Fruit fly (Drosophila melanogaster) whole organism, embryonic: ENCODE results near the gene Mrtf.

ENCODE experiments used
- Atf3 ChIP-seq: fragments of 200-800 bp; sonication (Bioruptor generic); optimal IDR thresholded peaks from 3 replicates; lab custom pipeline; 2016; ENCODE audit warnings: missing biosample characterization, missing genetic modification characterization
- B-H1 ChIP-seq: fragments of 200-800 bp; sonication (Bioruptor generic); IDR thresholded peaks from 3 replicates; pipeline ENCODE4 v1.3.6; 2022; ENCODE audit warnings: missing biosample characterization, missing genetic modification characterization
- BEAF-32 ChIP-seq: fragments of 200-800 bp; sonication (Bioruptor generic); optimal IDR thresholded peaks from 3 replicates; lab custom pipeline; 2017; ENCODE audit warnings: missing biosample characterization, missing genetic modification characterization, mild to moderate bottlenecking, moderate library complexity, missing genetic modification reagents
- Blimp-1 ChIP-seq: fragments of 200-800 bp; sonication (Bioruptor generic); optimal IDR thresholded peaks from 3 replicates; lab custom pipeline; 2018; ENCODE audit warnings: missing biosample characterization, missing genetic modification characterization, mild to moderate bottlenecking, moderate library complexity, missing genetic modification reagents
- CG10979 ChIP-seq: fragments of 200-800 bp; sonication (Bioruptor generic); optimal IDR thresholded peaks from 2 replicates; lab custom pipeline; 2018; ENCODE audit warnings: missing biosample characterization, mild to moderate bottlenecking, missing genetic modification characterization, moderate library complexity
- CG11560 ChIP-seq: fragments of 200-800 bp; sonication (Bioruptor generic); IDR thresholded peaks from 3 replicates; pipeline ENCODE4 v1.3.6; 2022; ENCODE audit warnings: missing biosample characterization, missing genetic modification characterization
- CG12104 ChIP-seq: fragments of 200-800 bp; sonication (Bioruptor generic); optimal IDR thresholded peaks from 3 replicates; lab custom pipeline; 2016; ENCODE audit warnings: missing biosample characterization, missing genetic modification characterization
- CG13296 ChIP-seq: fragments of 200-800 bp; sonication (Bioruptor generic); optimal IDR thresholded peaks from 3 replicates; lab custom pipeline; 2018; ENCODE audit warnings: missing biosample characterization, mild to moderate bottlenecking, missing genetic modification characterization
- CG1602 ChIP-seq: fragments of 200-800 bp; sonication (Bioruptor generic); optimal IDR thresholded peaks from 3 replicates; lab custom pipeline; 2016; ENCODE audit warnings: missing biosample characterization, missing genetic modification characterization
- CG17385 ChIP-seq: fragments of 200-800 bp; sonication (Bioruptor generic); optimal IDR thresholded peaks from 3 replicates; lab custom pipeline; 2018; ENCODE audit warnings: missing biosample characterization, mild to moderate bottlenecking, missing genetic modification characterization
- CG17829 ChIP-seq: fragments of 200-800 bp; optimal IDR thresholded peaks from 2 replicates; lab custom pipeline; 2019; ENCODE audit warnings: missing biosample characterization, mild to moderate bottlenecking, missing genetic modification characterization, moderate library complexity
- CG2120 ChIP-seq: fragments of 200-800 bp; sonication (Bioruptor generic); optimal IDR thresholded peaks from 3 replicates; lab custom pipeline; 2016; ENCODE audit warnings: missing biosample characterization, missing genetic modification characterization
- CG31388 ChIP-seq: fragments of 200-800 bp; sonication (Bioruptor generic); optimal IDR thresholded peaks from 2 replicates; lab custom pipeline; 2016; ENCODE audit warnings: missing biosample characterization, missing genetic modification characterization
- CG4404 ChIP-seq: fragments of 200-800 bp; sonication (Bioruptor generic); IDR thresholded peaks from 2 replicates; pipeline ENCODE4 v1.3.6; 2022; ENCODE audit warnings: missing biosample characterization, missing genetic modification characterization
- CG6654 ChIP-seq: fragments of 200-800 bp; sonication (Bioruptor generic); optimal IDR thresholded peaks from 2 replicates; lab custom pipeline; 2017; ENCODE audit warnings: missing biosample characterization, mild to moderate bottlenecking, missing genetic modification characterization
- CG6689 ChIP-seq: fragments of 200-800 bp; sonication (Bioruptor generic); IDR thresholded peaks from 2 replicates; pipeline ENCODE4 v1.3.6; 2022; ENCODE audit warnings: missing biosample characterization, missing genetic modification characterization
- CG7839 ChIP-seq: fragments of 200-800 bp; sonication (Bioruptor generic); optimal IDR thresholded peaks from 3 replicates; lab custom pipeline; 2018; ENCODE audit warnings: missing biosample characterization, mild to moderate bottlenecking, missing genetic modification characterization, moderate library complexity
- CG8359 ChIP-seq: fragments of 200-800 bp; sonication (Bioruptor generic); optimal IDR thresholded peaks from 2 replicates; lab custom pipeline; 2017; ENCODE audit warnings: missing biosample characterization, mild to moderate bottlenecking, missing genetic modification characterization, borderline replicate concordance
- CG8478 ChIP-seq: fragments of >200 bp; optimal IDR thresholded peaks from 2 replicates; lab custom pipeline; 2018
- CG9876 ChIP-seq: fragments of 200-800 bp; sonication (Bioruptor generic); optimal IDR thresholded peaks from 2 replicates; lab custom pipeline; 2016; ENCODE audit warnings: missing biosample characterization, missing genetic modification characterization
- Camta ChIP-seq: fragments of 200-800 bp; sonication (Bioruptor generic); optimal IDR thresholded peaks from 2 replicates; lab custom pipeline; 2016; ENCODE audit warnings: missing biosample characterization, missing genetic modification characterization
- CoRest ChIP-seq: fragments of 200-800 bp; sonication (Bioruptor generic); optimal IDR thresholded peaks from 3 replicates; lab custom pipeline; 2018; ENCODE audit warnings: missing biosample characterization, mild to moderate bottlenecking, missing genetic modification characterization, moderate library complexity
- Dip2 ChIP-seq: fragments of 200-800 bp; sonication (Bioruptor generic); IDR thresholded peaks from 2 replicates; pipeline ENCODE4 v1.3.6; 2022; ENCODE audit warnings: missing biosample characterization, missing genetic modification characterization
- Dll ChIP-seq: fragments of 200-800 bp; sonication (Bioruptor generic); IDR thresholded peaks from 4 replicates; pipeline ENCODE4 v1.3.6; 2022; ENCODE audit warnings: missing biosample characterization, missing genetic modification characterization; ENCODE audit not compliant: partially characterized antibody
- Fer2 ChIP-seq: fragments of 200-800 bp; sonication (Bioruptor generic); optimal IDR thresholded peaks from 2 replicates; lab custom pipeline; 2018; ENCODE audit warnings: missing biosample characterization, mild to moderate bottlenecking, missing genetic modification characterization, moderate library complexity
- H2.0 ChIP-seq: fragments of 200-800 bp; sonication (Bioruptor generic); IDR thresholded peaks from 2 replicates; pipeline ENCODE4 v1.3.6; 2022; ENCODE audit warnings: missing biosample characterization, missing genetic modification characterization
- HLH4C ChIP-seq: fragments of 200-800 bp; sonication (Bioruptor generic); IDR thresholded peaks from 3 replicates; pipeline ENCODE4 v1.3.6; 2022; ENCODE audit warnings: missing biosample characterization, missing genetic modification characterization; ENCODE audit not compliant: partially characterized antibody
- Mad ChIP-seq: fragments of 200-800 bp; sonication (Bioruptor generic); optimal IDR thresholded peaks from 2 replicates; lab custom pipeline; 2016; ENCODE audit warnings: missing biosample characterization, missing genetic modification characterization
- Mes4 ChIP-seq: fragments of 200-800 bp; sonication (Bioruptor generic); optimal IDR thresholded peaks from 2 replicates; lab custom pipeline; 2016; ENCODE audit warnings: missing biosample characterization, missing genetic modification characterization
- NFAT ChIP-seq: fragments of 200-800 bp; sonication (Bioruptor generic); IDR thresholded peaks from 2 replicates; pipeline ENCODE4 v1.3.6; 2022; ENCODE audit warnings: missing biosample characterization, missing genetic modification characterization
- NK7.1 ChIP-seq: fragments of 200-800 bp; sonication (Bioruptor generic); optimal IDR thresholded peaks from 3 replicates; lab custom pipeline; 2016; ENCODE audit warnings: missing biosample characterization, missing genetic modification characterization
- Oaz ChIP-seq: fragments of 200-800 bp; sonication (Bioruptor generic); IDR thresholded peaks from 2 replicates; pipeline ENCODE4 v1.3.6; 2022; ENCODE audit warnings: missing biosample characterization, missing genetic modification characterization
- Taf1 ChIP-seq: fragments of 200-800 bp; sonication (Bioruptor generic); IDR thresholded peaks from 2 replicates; pipeline ENCODE4 v1.3.6; 2022; ENCODE audit warnings: missing biosample characterization, missing genetic modification characterization
- Usf ChIP-seq: fragments of 200-800 bp; sonication (Bioruptor generic); optimal IDR thresholded peaks from 2 replicates; lab custom pipeline; 2017; ENCODE audit warnings: missing genotype, missing biosample characterization, missing genetic modification characterization
- Xrp1 ChIP-seq: fragments of 200-800 bp; sonication (Bioruptor generic); IDR thresholded peaks from 2 replicates; pipeline ENCODE4 v1.3.6; 2022; ENCODE audit warnings: missing biosample characterization, missing genetic modification characterization
- YL-1 ChIP-seq: fragments of 200-800 bp; sonication (Bioruptor generic); optimal IDR thresholded peaks from 3 replicates; lab custom pipeline; 2017; ENCODE audit warnings: missing biosample characterization, mild to moderate bottlenecking, missing genetic modification characterization
- aop ChIP-seq: fragments of 200-800 bp; sonication (Bioruptor generic); IDR thresholded peaks from 2 replicates; pipeline ENCODE4 v1.3.6; 2022; ENCODE audit warnings: missing biosample characterization, missing genetic modification characterization
- bowl ChIP-seq: fragments of 200-800 bp; sonication (Bioruptor generic); IDR thresholded peaks from 2 replicates; pipeline ENCODE4 v1.3.6; 2022; ENCODE audit warnings: missing biosample characterization, missing genetic modification characterization
- cwo ChIP-seq: fragments of 200-800 bp; sonication (Bioruptor generic); optimal IDR thresholded peaks from 3 replicates; lab custom pipeline; 2017; ENCODE audit warnings: missing biosample characterization, missing genetic modification characterization, mild to moderate bottlenecking, moderate library complexity, missing genetic modification reagents
- danr ChIP-seq: fragments of 200-800 bp; sonication (Bioruptor generic); IDR thresholded peaks from 2 replicates; pipeline ENCODE4 v1.3.6; 2022; ENCODE audit warnings: missing biosample characterization, missing genetic modification characterization
- dati ChIP-seq: fragments of 200-800 bp; sonication (Bioruptor generic); IDR thresholded peaks from 2 replicates; pipeline ENCODE4 v1.3.6; 2022; ENCODE audit warnings: missing biosample characterization, missing genetic modification characterization
- fru ChIP-seq: fragments of >200 bp; optimal IDR thresholded peaks from 2 replicates; lab custom pipeline; 2017
- lmd ChIP-seq: fragments of 200-800 bp; sonication (Bioruptor generic); IDR thresholded peaks from 2 replicates; pipeline ENCODE4 v1.3.6; 2022; ENCODE audit warnings: missing biosample characterization, missing genetic modification characterization
- nau ChIP-seq: fragments of 200-800 bp; sonication (Bioruptor generic); optimal IDR thresholded peaks from 3 replicates; lab custom pipeline; 2017; ENCODE audit warnings: missing biosample characterization, mild to moderate bottlenecking, missing genetic modification characterization, missing genetic modification reagents
- nom ChIP-seq: fragments of 200-800 bp; sonication (Bioruptor generic); optimal IDR thresholded peaks from 2 replicates; lab custom pipeline; 2017; ENCODE audit warnings: missing biosample characterization, missing genetic modification characterization, mild to moderate bottlenecking, moderate library complexity, missing genetic modification reagents
- pho ChIP-seq: fragments of 200-800 bp; sonication (Bioruptor generic); optimal IDR thresholded peaks from 2 replicates; lab custom pipeline; 2016; ENCODE audit warnings: missing biosample characterization, missing genetic modification characterization
- pzg ChIP-seq: fragments of 200-800 bp; sonication (Bioruptor generic); optimal IDR thresholded peaks from 3 replicates; lab custom pipeline; 2018; ENCODE audit warnings: missing biosample characterization, mild to moderate bottlenecking, missing genetic modification characterization, moderate library complexity
- run ChIP-seq: fragments of 200-800 bp; sonication (Bioruptor generic); optimal IDR thresholded peaks from 3 replicates; lab custom pipeline; 2018; ENCODE audit warnings: missing biosample characterization, mild to moderate bottlenecking, missing genetic modification characterization
- so ChIP-seq: fragments of 200-800 bp; sonication (Bioruptor generic); IDR thresholded peaks from 3 replicates; pipeline ENCODE4 v1.3.6; 2022; ENCODE audit warnings: missing biosample characterization, missing genetic modification characterization
- sr ChIP-seq: fragments of 200-800 bp; sonication (Bioruptor generic); IDR thresholded peaks from 3 replicates; pipeline ENCODE4 v1.3.6; 2022; ENCODE audit warnings: missing biosample characterization, missing genetic modification characterization
- unc-4 ChIP-seq: fragments of 200-800 bp; sonication (Bioruptor generic); IDR thresholded peaks from 2 replicates; pipeline ENCODE4 v1.3.6; 2022; ENCODE audit warnings: missing biosample characterization, missing genetic modification characterization; ENCODE audit not compliant: partially characterized antibody

The Mrtf gene

dm6 chr3L:2805956-2806527 lies 39.7 kb upstream of the Mrtf start (continued):
- TF ChIP-seq CG6689 (GFP tag; lab: Robert Waterston, UW) (peak; percentile 90), Dll (GFP tag; lab: Robert Waterston, UW) (no peak), YL-1 (no peak), CG17385 (GFP tag; lab: Kevin White, UChicago) (peak; percentile 23), B-H1 (peak; percentile 83), lmd (GFP tag; lab: Robert Waterston, UW) (peak; percentile 92), CG2120 (GFP tag; lab: Kevin White, UChicago) (peak; percentile 38), Camta (GFP tag; lab: Kevin White, UChicago) (peak; percentile 51), dati (GFP tag; lab: Robert Waterston, UW) (no peak), H2.0 (peak; percentile 78), CG1602 (no peak), Fer2 (peak; percentile 10), CG13296 (peak; percentile 33), unc-4 (GFP tag; lab: Robert Waterston, UW) (no peak), danr (peak; percentile 67), fru (no peak), sr (GFP tag; lab: Robert Waterston, UW) (peak; percentile 67; the same call in 2 of the 3 replicates), Oaz (GFP tag; lab: Robert Waterston, UW) (no peak), CG6654 (peak; percentile 34), pho (GFP tag; lab: Kevin White, UChicago) (no peak), bowl (GFP tag; lab: Robert Waterston, UW) (0 out of 2 replicates have a peak, but pooled peaks have one; percentile 39), CG8359 (GFP tag; lab: Kevin White, UChicago) (peak; percentile 25), CG9876 (no peak), Atf3 (GFP tag; lab: Kevin White, UChicago) (no peak), CG4404 (peak; percentile 75), CG10979 (peak; percentile 77), so (GFP tag; lab: Robert Waterston, UW) (peak; percentile 40; the same call in 1 of the 3 replicates), nau (GFP tag; lab: Kevin White, UChicago) (peak; percentile 58), CG8478 (lab: Kevin White, UChicago) (no peak), NK7.1 (GFP tag; lab: Kevin White, UChicago) (no peak), run (tag; lab: Kevin White, UChicago) (no peak), CoRest (tag; lab: Kevin White, UChicago) (peak; percentile 16), pzg (GFP tag; lab: Kevin White, UChicago) (no peak), CG7839 (tag; lab: Kevin White, UChicago) (peak; percentile 85), CG31388 (GFP tag; lab: Kevin White, UChicago) (peak; percentile 6), Mes4 (GFP tag; lab: Kevin White, UChicago) (no peak), Blimp-1 (peak; percentile 72), Taf1 (GFP tag; lab: Robert Waterston, UW) (peak; percentile 88), Xrp1 (GFP tag; lab: Robert Waterston, UW) (peak; percentile 92), CG11560 (tag; lab: Robert Waterston, UW) (no peak), HLH4C (GFP tag; lab: Robert Waterston, UW) (no peak), CG12104 (peak; percentile 24), nom (GFP tag; lab: Kevin White, UChicago) (peak; percentile 35), aop (GFP tag; lab: Robert Waterston, UW) (no peak), cwo (GFP tag; lab: Kevin White, UChicago) (peak; percentile 48), CG17829 (tag; lab: Kevin White, UChicago) (peak; percentile 85), NFAT (GFP tag; lab: Robert Waterston, UW) (peak; percentile 84), BEAF-32 (no peak), Usf (GFP tag; lab: Kevin White, UChicago) (peak; percentile 1), Dip2 (no peak), Mad (GFP tag; lab: Kevin White, UChicago) (no peak)
